Fruit fly (Drosophila melanogaster) whole organism, embryonic: ENCODE data around the gene GC.

Experiments
- CG10543 ChIP-seq: fragments of 200-800 bp; sonication (Bioruptor generic); optimal IDR thresholded peaks from 3 replicates; lab custom pipeline; 2017; ENCODE audit warnings: missing biosample characterization, mild to moderate bottlenecking, missing genetic modification characterization, moderate library complexity
- CG14014 ChIP-seq: fragments of 200-800 bp; sonication (Bioruptor generic); IDR thresholded peaks from 2 replicates; pipeline ENCODE4 v1.3.6; 2022; ENCODE audit warnings: missing biosample characterization, missing genetic modification characterization
- CG16813 ChIP-seq: fragments of 200-800 bp; sonication (Bioruptor generic); IDR thresholded peaks from 3 replicates; pipeline ENCODE4 v1.3.6; 2022; ENCODE audit warnings: missing biosample characterization, missing genetic modification characterization; ENCODE audit not compliant: partially characterized antibody
- CG17829 ChIP-seq: fragments of 200-800 bp; optimal IDR thresholded peaks from 2 replicates; lab custom pipeline; 2019; ENCODE audit warnings: missing biosample characterization, mild to moderate bottlenecking, missing genetic modification characterization, moderate library complexity
- CG18476 ChIP-seq: fragments of 200-800 bp; sonication (Bioruptor generic); optimal IDR thresholded peaks from 2 replicates; lab custom pipeline; 2016; ENCODE audit warnings: missing biosample characterization, mild to moderate bottlenecking, missing genetic modification characterization
- CG30431 ChIP-seq: fragments of 200-800 bp; sonication (Bioruptor generic); optimal IDR thresholded peaks from 2 replicates; lab custom pipeline; 2017; ENCODE audit warnings: missing biosample characterization, missing genetic modification characterization
- CG33557 ChIP-seq: fragments of 200-800 bp; sonication (Bioruptor generic); optimal IDR thresholded peaks from 2 replicates; lab custom pipeline; 2019; ENCODE audit warnings: missing biosample characterization, mild to moderate bottlenecking, missing genetic modification characterization, moderate library complexity
- CG34376 ChIP-seq: fragments of 200-800 bp; sonication (Bioruptor generic); optimal IDR thresholded peaks from 2 replicates; lab custom pipeline; 2018; ENCODE audit warnings: missing biosample characterization, mild to moderate bottlenecking, missing genetic modification characterization
- CG4424 ChIP-seq: fragments of 200-800 bp; sonication (Bioruptor generic); optimal IDR thresholded peaks from 3 replicates; lab custom pipeline; 2016; ENCODE audit warnings: missing biosample characterization, missing genetic modification characterization
- CG6854 ChIP-seq: fragments of 200-800 bp; sonication (Bioruptor generic); optimal IDR thresholded peaks from 3 replicates; lab custom pipeline; 2017; ENCODE audit warnings: missing biosample characterization, mild to moderate bottlenecking, missing genetic modification characterization
- CG7745 ChIP-seq: fragments of 200-800 bp; sonication (Bioruptor generic); optimal IDR thresholded peaks from 2 replicates; lab custom pipeline; 2018; ENCODE audit warnings: missing biosample characterization, mild to moderate bottlenecking, missing genetic modification characterization, moderate library complexity
- CG8089 ChIP-seq: fragments of 200-800 bp; sonication (Bioruptor generic); optimal IDR thresholded peaks from 3 replicates; lab custom pipeline; 2016; ENCODE audit warnings: missing biosample characterization, missing genetic modification characterization
- CG8290 ChIP-seq, 3 experiments: fragments of 200-800 bp; sonication (Bioruptor generic); optimal IDR thresholded peaks; 2 replicates each; lab custom pipeline; 2016 to 2019; ENCODE audit warnings: missing biosample characterization in 3 of 3, missing genetic modification characterization in 3 of 3, mild to moderate bottlenecking in 2 of 3, moderate library complexity in 1 of 3
- CG8359 ChIP-seq: fragments of 200-800 bp; sonication (Bioruptor generic); optimal IDR thresholded peaks from 2 replicates; lab custom pipeline; 2017; ENCODE audit warnings: missing biosample characterization, mild to moderate bottlenecking, missing genetic modification characterization, borderline replicate concordance
- CG8924 ChIP-seq: fragments of 200-800 bp; optimal IDR thresholded peaks from 3 replicates; lab custom pipeline; 2019; ENCODE audit warnings: missing biosample characterization, mild to moderate bottlenecking, missing genetic modification characterization, moderate library complexity
- CG9932 ChIP-seq: fragments of 200-800 bp; sonication (Bioruptor generic); IDR thresholded peaks from 2 replicates; pipeline ENCODE4 v1.3.6; 2022; ENCODE audit warnings: missing biosample characterization, missing genetic modification characterization
- CoRest ChIP-seq: fragments of 200-800 bp; sonication (Bioruptor generic); optimal IDR thresholded peaks from 3 replicates; lab custom pipeline; 2018; ENCODE audit warnings: missing biosample characterization, mild to moderate bottlenecking, missing genetic modification characterization, moderate library complexity
- CrebB ChIP-seq: fragments of 200-800 bp; sonication (Bioruptor generic); optimal IDR thresholded peaks from 3 replicates; lab custom pipeline; 2018; ENCODE audit warnings: missing biosample characterization, mild to moderate bottlenecking, missing genetic modification characterization
- Deaf1 ChIP-seq: fragments of 200-800 bp; optimal IDR thresholded peaks from 3 replicates; lab custom pipeline; 2019; ENCODE audit warnings: missing biosample characterization, mild to moderate bottlenecking, missing genetic modification characterization, moderate library complexity
- Dref ChIP-seq: fragments of 200-800 bp; sonication (Bioruptor generic); IDR thresholded peaks from 2 replicates; pipeline ENCODE4 v1.3.6; 2022; ENCODE audit warnings: missing biosample characterization, missing genetic modification characterization
- Hr3 ChIP-seq: fragments of 200-800 bp; sonication (Bioruptor generic); optimal IDR thresholded peaks from 3 replicates; lab custom pipeline; 2016; ENCODE audit warnings: missing biosample characterization, missing genetic modification characterization
- Med ChIP-seq: fragments of 200-800 bp; sonication (Bioruptor generic); peaks from one replicate; lab custom pipeline; 2016; ENCODE audit warnings: missing biosample characterization, missing genetic modification characterization, mild to moderate bottlenecking, inconsistent platforms, moderate library complexity
- Optix ChIP-seq: fragments of 200-800 bp; sonication (Bioruptor generic); IDR thresholded peaks from 3 replicates; pipeline ENCODE4 v1.3.6; 2022; ENCODE audit warnings: missing biosample characterization, missing genetic modification characterization
- Poxn ChIP-seq: fragments of 200-800 bp; sonication (Bioruptor generic); IDR thresholded peaks from 2 replicates; pipeline ENCODE4 v1.3.6; 2022; ENCODE audit warnings: missing biosample characterization, missing genetic modification characterization
- Usf ChIP-seq: fragments of 200-800 bp; sonication (Bioruptor generic); optimal IDR thresholded peaks from 2 replicates; lab custom pipeline; 2017; ENCODE audit warnings: missing genotype, missing biosample characterization, missing genetic modification characterization
- Vsx1 ChIP-seq: fragments of 200-800 bp; sonication (Bioruptor generic); optimal IDR thresholded peaks from 2 replicates; lab custom pipeline; 2017; ENCODE audit warnings: missing biosample characterization, mild to moderate bottlenecking, missing genetic modification characterization, missing genetic modification reagents
- Xrp1 ChIP-seq: fragments of 200-800 bp; sonication (Bioruptor generic); IDR thresholded peaks from 2 replicates; pipeline ENCODE4 v1.3.6; 2022; ENCODE audit warnings: missing biosample characterization, missing genetic modification characterization
- amos ChIP-seq: fragments of 200-800 bp; sonication (Bioruptor generic); IDR thresholded peaks from 2 replicates; pipeline ENCODE4 v1.3.6; 2022; ENCODE audit warnings: missing biosample characterization, missing genetic modification characterization; ENCODE audit not compliant: partially characterized antibody
- bcd ChIP-seq: fragments of 200-800 bp; sonication (Bioruptor generic); optimal IDR thresholded peaks from 2 replicates; lab custom pipeline; 2017; ENCODE audit warnings: missing biosample characterization, mild to moderate bottlenecking, missing genetic modification characterization
- cas ChIP-seq: fragments of 200-800 bp; sonication (Bioruptor generic); IDR thresholded peaks from 2 replicates; pipeline ENCODE4 v1.3.6; 2022; ENCODE audit warnings: missing biosample characterization, missing genetic modification characterization
- crc ChIP-seq: fragments of 200-800 bp; sonication (Bioruptor generic); optimal IDR thresholded peaks from 2 replicates; lab custom pipeline; 2016; ENCODE audit warnings: missing biosample characterization, missing genetic modification characterization
- dan ChIP-seq: fragments of 200-800 bp; sonication (Bioruptor generic); IDR thresholded peaks from 2 replicates; pipeline ENCODE4 v1.3.6; 2022; ENCODE audit warnings: missing biosample characterization, missing genetic modification characterization
- en ChIP-seq: fragments of 200-800 bp; sonication (Bioruptor generic); optimal IDR thresholded peaks from 2 replicates; lab custom pipeline; 2016; ENCODE audit warnings: missing biosample characterization, missing genetic modification characterization
- gcm2 ChIP-seq: fragments of 200-800 bp; sonication (Bioruptor generic); optimal IDR thresholded peaks from 2 replicates; lab custom pipeline; 2016; ENCODE audit warnings: missing biosample characterization, missing genetic modification characterization
- insv ChIP-seq, 2 experiments: fragments of 200-800 bp; sonication (Bioruptor generic); optimal IDR thresholded peaks; 3 replicates each; lab custom pipeline; 2016 to 2018; ENCODE audit warnings: missing biosample characterization in 2 of 2, missing genetic modification characterization in 2 of 2
- jumu ChIP-seq: fragments of 200-800 bp; sonication (Bioruptor generic); optimal IDR thresholded peaks from 3 replicates; lab custom pipeline; 2016; ENCODE audit warnings: missing biosample characterization, missing genetic modification characterization
- kni ChIP-seq: fragments of 200-800 bp; sonication (Bioruptor generic); optimal IDR thresholded peaks from 3 replicates; lab custom pipeline; 2017; ENCODE audit warnings: mild to moderate bottlenecking, missing biosample characterization, missing genetic modification reagents, missing genetic modification characterization
- luna ChIP-seq: fragments of 200-800 bp; sonication (Bioruptor generic); optimal IDR thresholded peaks from 2 replicates; lab custom pipeline; 2016; ENCODE audit warnings: missing biosample characterization, missing genetic modification characterization
- nmo ChIP-seq: fragments of 200-800 bp; sonication (Bioruptor generic); optimal IDR thresholded peaks from 2 replicates; lab custom pipeline; 2018; ENCODE audit warnings: missing biosample characterization, mild to moderate bottlenecking, missing genetic modification characterization, moderate library complexity
- phol ChIP-seq: fragments of 200-800 bp; sonication (Bioruptor generic); optimal IDR thresholded peaks from 3 replicates; lab custom pipeline; 2018; ENCODE audit warnings: missing biosample characterization, mild to moderate bottlenecking, missing genetic modification characterization, moderate library complexity
- pros ChIP-seq: fragments of 200-800 bp; sonication (Bioruptor generic); optimal IDR thresholded peaks from 3 replicates; lab custom pipeline; 2019; ENCODE audit warnings: missing biosample characterization, mild to moderate bottlenecking, missing genetic modification characterization, moderate library complexity
- rib ChIP-seq: fragments of 200-800 bp; sonication (Bioruptor generic); IDR thresholded peaks from 2 replicates; pipeline ENCODE4 v1.3.6; 2022; ENCODE audit warnings: missing biosample characterization, missing genetic modification characterization
- sim ChIP-seq: fragments of 200-800 bp; sonication (Bioruptor generic); IDR thresholded peaks from 2 replicates; pipeline ENCODE4 v1.3.6; 2022; ENCODE audit warnings: missing biosample characterization, missing genetic modification characterization
- sisA ChIP-seq: fragments of 200-800 bp; sonication (Bioruptor generic); IDR thresholded peaks from 2 replicates; pipeline ENCODE4 v1.3.6; 2022; ENCODE audit warnings: missing biosample characterization, missing genetic modification characterization
- tio ChIP-seq: fragments of 200-800 bp; sonication (Bioruptor generic); optimal IDR thresholded peaks from 2 replicates; lab custom pipeline; 2017; ENCODE audit warnings: missing biosample characterization, missing genetic modification characterization, inconsistent platforms
- ttk ChIP-seq: fragments of 200-800 bp; sonication (Bioruptor generic); IDR thresholded peaks from 2 replicates; pipeline ENCODE4 v2.1.2; 2022; ENCODE audit warnings: missing biosample characterization, missing genetic modification characterization
- tup ChIP-seq: fragments of 200-800 bp; sonication (Bioruptor generic); optimal IDR thresholded peaks from 2 replicates; lab custom pipeline; 2016; ENCODE audit warnings: missing biosample characterization, mild to moderate bottlenecking, missing genetic modification characterization, moderate library complexity
- vnd ChIP-seq: fragments of 200-800 bp; sonication (Bioruptor generic); IDR thresholded peaks from 3 replicates; pipeline ENCODE4 v1.3.6; 2022; ENCODE audit warnings: missing biosample characterization, missing genetic modification characterization; ENCODE audit not compliant: partially characterized antibody
- wek ChIP-seq: fragments of 200-800 bp; sonication (Bioruptor generic); optimal IDR thresholded peaks from 3 replicates; lab custom pipeline; 2018; ENCODE audit warnings: missing biosample characterization, mild to moderate bottlenecking, missing genetic modification characterization, moderate library complexity

GC gene

dm6 chr3L:1639185-1639812 is 10.2 kb upstream of the GC start, which contains the start of the genes Mettl2 and Bgb (continued):
- TF ChIP-seq Optix (GFP tag; lab: Robert Waterston, UW) (peak; percentile 52; the same call in 1 of the 3 replicates), CG14014 (GFP tag; lab: Robert Waterston, UW) (peak; percentile 75), kni (GFP tag; lab: Kevin White, UChicago) (peak; percentile 25), Vsx1 (GFP tag; lab: Kevin White, UChicago) (no peak), cas (peak; percentile 75), luna (GFP tag; lab: Kevin White, UChicago) (peak; percentile 21), CG8089 (GFP tag; lab: Kevin White, UChicago) (peak; percentile 62), CoRest (peak; percentile 83), ttk (GFP tag; lab: Robert Waterston, UW) (peak; percentile 80), sim (no peak), bcd (GFP tag; lab: Kevin White, UChicago) (peak; percentile 75), Poxn (no peak), CG16813 (GFP tag; lab: Robert Waterston, UW) (peak; percentile 84), pros (GFP tag; lab: Kevin White, UChicago) (no peak), tup (no peak), Dref (GFP tag; lab: Robert Waterston, UW) (no peak), gcm2 (no peak), CG17829 (tag; lab: Kevin White, UChicago) (peak; percentile 77), CG18476 (peak; percentile 62), nmo (GFP tag; lab: Kevin White, UChicago) (peak; percentile 83), tio (no peak), CG34376 (GFP tag; lab: Kevin White, UChicago) (peak; percentile 48), CrebB (tag; lab: Kevin White, UChicago) (no peak), insv (GFP tag; optimal IDR thresholded peaks at IDR 0.05; lab: Kevin White, UChicago) (no peak), CG30431 (peak; percentile 52), Deaf1 (tag; lab: Kevin White, UChicago) (peak; percentile 27), vnd (GFP tag; lab: Robert Waterston, UW) (peak; percentile 84), CG6854 (GFP tag; lab: Kevin White, UChicago) (no peak), crc (peak; percentile 57), CG4424 (GFP tag; lab: Kevin White, UChicago) (peak; percentile 84), amos (GFP tag; lab: Robert Waterston, UW) (peak; percentile 66), phol (tag; lab: Kevin White, UChicago) (peak; percentile 87), Med (GFP tag; lab: Kevin White, UChicago) (peak; percentile 94), sisA (peak; percentile 93), Xrp1 (GFP tag; lab: Robert Waterston, UW) (peak; percentile 76), dan (GFP tag; lab: Robert Waterston, UW) (peak; percentile 40; the same call in 1 of the 2 replicates), wek (no peak), CG33557 (GFP tag; lab: Kevin White, UChicago) (peak; percentile 61), rib (peak; percentile 46; the same call in 1 of the 2 replicates), CG8290 (GFP tag; optimal IDR thresholded peaks at IDR 0.05; lab: Kevin White, UChicago) (peak; percentile 57), CG8290 (tag; optimal IDR thresholded peaks at IDR 0.05; lab: Kevin White, UChicago) (no peak), CG8359 (GFP tag; lab: Kevin White, UChicago) (peak; percentile 24), Usf (GFP tag; lab: Kevin White, UChicago) (peak; percentile 52), CG9932 (GFP tag; lab: Robert Waterston, UW) (peak; percentile 91), CG7745 (tag; lab: Kevin White, UChicago) (no peak), CG10543 (GFP tag; lab: Kevin White, UChicago) (peak; percentile 51), Hr3 (GFP tag; lab: Kevin White, UChicago) (peak; percentile 80), CG8924 (tag; lab: Kevin White, UChicago) (peak; percentile 60), jumu (peak; percentile 84), en (peak; percentile 53)
